Worm (Caenorhabditis elegans): ENCODE data around the gene srh-109.

DNA sequence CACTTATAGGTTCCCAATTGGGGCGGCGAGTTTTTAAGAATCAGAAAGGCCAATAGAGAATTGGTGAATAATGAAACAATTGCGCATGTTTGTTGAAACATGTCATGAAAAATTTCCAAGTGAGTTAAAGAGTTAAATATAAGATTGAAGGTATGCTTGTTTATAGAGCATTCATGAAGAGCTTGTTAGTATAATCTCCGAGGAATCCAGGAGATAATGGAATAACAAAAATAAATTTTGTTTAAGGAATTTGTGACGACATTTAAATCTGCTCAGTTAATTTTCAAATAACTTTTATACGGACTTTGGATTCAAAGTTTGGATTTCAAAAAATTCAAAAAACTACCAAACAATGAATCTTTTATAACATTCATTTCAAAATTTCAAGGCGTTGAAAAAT, 29.8 kb downstream of the srh-109 start, which contains the start of gene str-199:
- TF ChIP-seq ama-1 (optimal IDR thresholded peaks at IDR 0.05) (no peak), F13C5.2 (tag; optimal IDR thresholded peaks at IDR 0.05) (no peak), ets-7 (tag; optimal IDR thresholded peaks at IDR 0.05) (no peak), tbx-37 (GFP tag; conservative IDR thresholded peaks at IDR 0.05) (no peak), flt-1 (GFP tag; IDR thresholded peaks at IDR 0.05) (no peak), aly-1 (tag; optimal IDR thresholded peaks at IDR 0.05) (no peak), pes-1 (GFP tag; IDR thresholded peaks at IDR 0.05) (no peak), tra-4 (tag; optimal IDR thresholded peaks at IDR 0.05) (no peak), hmbx-1 (tag; optimal IDR thresholded peaks at IDR 0.05) (no peak), ceh-36 (tag; optimal IDR thresholded peaks at IDR 0.05) (no peak)

Measured in whole organism, early embryonic.